Fruit fly (Drosophila melanogaster): Measurements from ENCODE around the gene CG31465.

Gene CG31465

dm6 chr3R:21863817-21864384, 16.7 kb upstream of the CG31465 start (continued):
- peak in 1 of 2 experiments; percentile 79 for TF ChIP-seq Pdp1 (GFP tag; optimal IDR thresholded peaks at IDR 0.05)
- TF ChIP-seq CG18262 (tag; optimal IDR thresholded peaks at IDR 0.05), result peak; percentile 28
- TF ChIP-seq CG10209 (GFP tag; optimal IDR thresholded peaks at IDR 0.05), result peak; percentile 20
- peak; percentile 4 for TF ChIP-seq CG17829 (tag; optimal IDR thresholded peaks at IDR 0.05)
- 0 out of 2 replicates have a peak, but pooled peaks have one; percentile 29 for TF ChIP-seq CG31441 (GFP tag; IDR thresholded peaks at IDR 0.05)
- TF ChIP-seq CG6813 (GFP tag; optimal IDR thresholded peaks at IDR 0.05), result peak; percentile 5

- TF ChIP-seq CG7556 (GFP tag; optimal IDR thresholded peaks at IDR 0.05) (no peak), CG9797 (GFP tag; optimal IDR thresholded peaks at IDR 0.05) (no peak), Ets97D (GFP tag; optimal IDR thresholded peaks at IDR 0.05) (no peak), eve (GFP tag; optimal IDR thresholded peaks at IDR 0.05) (peak in 1 of 2 experiments; percentile 34), CG2678 (tag; optimal IDR thresholded peaks at IDR 0.05) (no peak), ac (GFP tag; optimal IDR thresholded peaks at IDR 0.05) (no peak), CG3726 (GFP tag; IDR thresholded peaks at IDR 0.05) (no peak), Six4 (GFP tag; optimal IDR thresholded peaks at IDR 0.05) (no peak), CG16813 (GFP tag; IDR thresholded peaks at IDR 0.05; ENCODE audit: partially characterized antibody) (no peak), sima (GFP tag; optimal IDR thresholded peaks at IDR 0.05) (no peak), Doc2 (GFP tag; IDR thresholded peaks at IDR 0.05) (no peak), maf-S (GFP tag; optimal IDR thresholded peaks at IDR 0.05) (no peak), CG9817 (tag; optimal IDR thresholded peaks at IDR 0.05) (no peak), sens (GFP tag) (peak; percentile 26), gcm (GFP tag; optimal IDR thresholded peaks at IDR 0.05) (peak; percentile 78), CTCF (GFP tag; optimal IDR thresholded peaks at IDR 0.05) (no peak), CG6813 (GFP tag; optimal IDR thresholded peaks at IDR 0.05) (no peak), pho (GFP tag; optimal IDR thresholded peaks at IDR 0.05) (no peak), CG2199 (GFP tag; IDR thresholded peaks at IDR 0.05) (peak; percentile 71; the same call in 1 of the 3 replicates), CG17568 (GFP tag; optimal IDR thresholded peaks at IDR 0.05) (no peak), Med (GFP tag) (peak; percentile 49), CG7745 (tag; optimal IDR thresholded peaks at IDR 0.05) (no peak), row (GFP tag; IDR thresholded peaks at IDR 0.05) (no peak), NC2α (GFP tag; optimal IDR thresholded peaks at IDR 0.05) (no peak), Asciz (GFP tag; optimal IDR thresholded peaks at IDR 0.05) (no peak)
These were observed 16.1 kb upstream of the CG31465 start for dm6 chr3R:21864484-21864883.

- TF ChIP-seq sens (GFP tag) (peak; percentile 49), CG15601 (tag; optimal IDR thresholded peaks at IDR 0.05) (peak; percentile 59), CG4360 (GFP tag; IDR thresholded peaks at IDR 0.05) (no peak), hth (optimal IDR thresholded peaks at IDR 0.05) (no peak), CG8089 (GFP tag; optimal IDR thresholded peaks at IDR 0.05) (no peak), Hmx (GFP tag; optimal IDR thresholded peaks at IDR 0.05) (no peak), CG12942 (GFP tag; optimal IDR thresholded peaks at IDR 0.05) (no peak), lab (GFP tag; optimal IDR thresholded peaks at IDR 0.05) (peak; percentile 42), nerfin-2 (GFP tag; IDR thresholded peaks at IDR 0.05; ENCODE audit: partially characterized antibody) (no peak), CG34224 (GFP tag; IDR thresholded peaks at IDR 0.05; ENCODE audit: partially characterized antibody) (no peak; the same call in 2 of the 3 replicates), CG14014 (GFP tag; IDR thresholded peaks at IDR 0.05) (peak; percentile 51; the same call in 1 of the 2 replicates), jumu (GFP tag; optimal IDR thresholded peaks at IDR 0.05) (no peak), CG4707 (GFP tag; optimal IDR thresholded peaks at IDR 0.05) (peak; percentile 26), unc-4 (GFP tag; IDR thresholded peaks at IDR 0.05; ENCODE audit: partially characterized antibody) (no peak), NfI (GFP tag; optimal IDR thresholded peaks at IDR 0.05) (no peak), dmrt11E (tag; optimal IDR thresholded peaks at IDR 0.05) (peak; percentile 18), Pdp1 (GFP tag; optimal IDR thresholded peaks at IDR 0.05) (peak in 1 of 2 experiments; percentile 16), gsb-n (tag; optimal IDR thresholded peaks at IDR 0.05) (peak; percentile 63), chm (GFP tag; IDR thresholded peaks at IDR 0.05) (no peak), ind (GFP tag; optimal IDR thresholded peaks at IDR 0.05) (no peak), crp (GFP tag; optimal IDR thresholded peaks at IDR 0.05) (peak; percentile 37 to 90)
These were observed 15.6 kb upstream of the CG31465 start, which contains the start of gene lsn for dm6 chr3R:21864992-21865391. Gene lsn, plus strand, starts transcription at chr3R:21865168.
